Fruit fly (Drosophila melanogaster) whole organism, embryonic: ENCODE measurements around the gene CG8925.

Source experiments
- CG11247 ChIP-seq: fragments of 200-800 bp; sonication (Bioruptor generic); IDR thresholded peaks from 2 replicates; pipeline ENCODE4 v1.3.6; 2022; ENCODE audit warnings: missing biosample characterization, missing genetic modification characterization
- CG4854 ChIP-seq: fragments of 200-800 bp; sonication (Bioruptor generic); optimal IDR thresholded peaks from 2 replicates; lab custom pipeline; 2016; ENCODE audit warnings: missing biosample characterization, missing genetic modification characterization, inconsistent platforms
- HmgZ ChIP-seq: fragments of 200-800 bp; sonication (Bioruptor generic); optimal IDR thresholded peaks from 2 replicates; lab custom pipeline; 2018; ENCODE audit warnings: missing biosample characterization, mild to moderate bottlenecking, missing genetic modification characterization
- crp ChIP-seq, 2 experiments: fragments of 200-800 bp; sonication (Bioruptor generic); optimal IDR thresholded peaks; 2 replicates in 1 of 2; 3 replicates in 1 of 2; lab custom pipeline; 2017; ENCODE audit warnings: missing biosample characterization in 2 of 2, missing genetic modification characterization in 2 of 2, mild to moderate bottlenecking in 1 of 2, moderate library complexity in 1 of 2
- pros ChIP-seq: fragments of 200-800 bp; sonication (Bioruptor generic); optimal IDR thresholded peaks from 3 replicates; lab custom pipeline; 2019; ENCODE audit warnings: missing biosample characterization, mild to moderate bottlenecking, missing genetic modification characterization, moderate library complexity

DNA sequence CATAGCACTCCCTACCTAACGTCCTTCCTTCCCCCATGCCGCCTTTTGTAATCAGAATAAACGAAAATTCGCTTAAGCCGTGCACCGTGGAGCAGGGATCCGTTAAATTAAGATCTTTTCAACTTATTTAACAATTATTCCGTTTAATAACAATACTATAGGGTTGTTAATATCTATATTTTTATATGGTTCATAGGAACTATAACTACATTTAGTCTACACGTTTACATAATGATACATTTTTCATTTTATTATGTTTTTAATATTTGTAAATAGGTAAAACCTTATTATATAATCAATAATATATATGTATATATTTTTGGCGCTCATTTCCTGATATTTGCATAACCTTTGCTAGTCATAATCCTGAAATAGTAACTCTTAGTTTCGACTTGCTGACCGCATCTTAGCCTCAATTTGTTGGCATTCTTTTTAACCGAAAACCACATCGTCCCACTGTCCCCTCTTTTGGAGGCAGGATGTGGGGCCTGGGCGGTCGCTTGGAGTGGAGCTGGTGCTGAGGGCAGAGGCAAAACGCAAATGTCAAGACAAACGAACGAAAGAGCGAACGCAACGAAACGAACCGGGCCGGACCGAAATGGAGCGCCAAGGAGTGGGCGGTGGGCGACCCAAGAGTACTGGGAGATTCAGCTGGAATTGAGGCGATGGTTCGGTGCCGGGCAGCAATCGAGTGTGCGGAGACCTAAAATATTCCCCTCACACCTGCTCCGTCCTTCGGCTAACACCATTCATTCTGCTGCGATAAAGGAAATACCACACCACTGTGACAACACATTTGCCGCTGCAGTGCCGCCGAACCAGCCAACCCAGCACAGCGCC lies 38.1 kb downstream of the CG8925 start:
- no peak for TF ChIP-seq CG4854 (GFP tag; lab: Kevin White, UChicago)
- TF ChIP-seq CG11247: 0 out of 2 replicates have a peak, but pooled peaks have one; percentile 42
- TF ChIP-seq pros (GFP tag; lab: Kevin White, UChicago): no peak
- no peak for TF ChIP-seq HmgZ (tag; lab: Kevin White, UChicago)
- TF ChIP-seq crp (GFP tag; optimal IDR thresholded peaks at IDR 0.05; lab: Kevin White, UChicago): no peak
